Fruit fly (Drosophila melanogaster): ENCODE results near the gene mthl5.

Gene mthl5

dm6 chr3R:11869675-11870074 lies 17.3 kb downstream of the mthl5 start (continued):
- TF ChIP-seq peb (GFP tag; IDR thresholded peaks at IDR 0.05) (no peak), lov (optimal IDR thresholded peaks at IDR 0.05) (no peak), lov (GFP tag; IDR thresholded peaks at IDR 0.05) (no peak), CG33213 (GFP tag; optimal IDR thresholded peaks at IDR 0.05) (no peak), caup (GFP tag; optimal IDR thresholded peaks at IDR 0.05; ENCODE audit: severe bottlenecking) (no peak), seq (GFP tag; IDR thresholded peaks at IDR 0.05) (no peak), Stat92E (GFP tag; optimal IDR thresholded peaks at IDR 0.05) (no peak), tio (GFP tag; optimal IDR thresholded peaks at IDR 0.05) (no peak), C15 (GFP tag; IDR thresholded peaks at IDR 0.05) (peak; percentile 31; the same call in 1 of the 3 replicates), CG17912 (GFP tag; optimal IDR thresholded peaks at IDR 0.05) (no peak), Trl (optimal IDR thresholded peaks at IDR 0.05) (no peak), Trl (GFP tag; optimal IDR thresholded peaks at IDR 0.05) (no peak), CG6654 (GFP tag; optimal IDR thresholded peaks at IDR 0.05) (peak; percentile 51), ash1 (GFP tag; optimal IDR thresholded peaks at IDR 0.05) (no peak), exex (tag; optimal IDR thresholded peaks at IDR 0.05) (no peak), CHES-1-like (GFP tag; optimal IDR thresholded peaks at IDR 0.05) (no peak), Sin3A (optimal IDR thresholded peaks at IDR 0.05) (no peak), grn (GFP tag; optimal IDR thresholded peaks at IDR 0.05) (no peak), CG32772 (GFP tag; IDR thresholded peaks at IDR 0.05) (0 out of 2 replicates have a peak, but pooled peaks have one; percentile 28), bcd (GFP tag; optimal IDR thresholded peaks at IDR 0.05) (peak; percentile 38), sug (tag; optimal IDR thresholded peaks at IDR 0.05) (no peak), CG11504 (tag; optimal IDR thresholded peaks at IDR 0.05) (peak; percentile 59), danr (GFP tag; IDR thresholded peaks at IDR 0.05) (no peak; the same call in 1 of the 2 replicates), CG10366 (GFP tag; IDR thresholded peaks at IDR 0.05) (no peak), z (GFP tag; IDR thresholded peaks at IDR 0.05) (no peak), CG18619 (GFP tag; optimal IDR thresholded peaks at IDR 0.05) (no peak), gro (GFP tag; optimal IDR thresholded peaks at IDR 0.05) (no peak), ttk (GFP tag; IDR thresholded peaks at IDR 0.05) (peak; percentile 37; the same call in 1 of the 2 replicates), trh (GFP tag; optimal IDR thresholded peaks at IDR 0.05) (no peak), CG12942 (GFP tag; optimal IDR thresholded peaks at IDR 0.05) (no peak), CG7357 (GFP tag; IDR thresholded peaks at IDR 0.05) (0 out of 3 replicates have a peak, but pooled peaks have one; percentile 11), D19B (GFP tag; optimal IDR thresholded peaks at IDR 0.05) (peak; percentile 34), CG10274 (GFP tag; optimal IDR thresholded peaks at IDR 0.05) (no peak), btn (GFP tag; optimal IDR thresholded peaks at IDR 0.05) (no peak), dm (GFP tag; optimal IDR thresholded peaks at IDR 0.05) (no peak), ase (GFP tag; IDR thresholded peaks at IDR 0.05) (peak; percentile 54; the same call in 2 of the 3 replicates), tup (GFP tag; optimal IDR thresholded peaks at IDR 0.05) (no peak), pita (GFP tag; optimal IDR thresholded peaks at IDR 0.05) (no peak), CG12219 (GFP tag; optimal IDR thresholded peaks at IDR 0.05) (no peak), CG5245 (GFP tag; optimal IDR thresholded peaks at IDR 0.05) (no peak), mld (GFP tag; IDR thresholded peaks at IDR 0.05; ENCODE audit: partially characterized antibody) (no peak), CG9609 (GFP tag; optimal IDR thresholded peaks at IDR 0.05) (no peak), sim (GFP tag; IDR thresholded peaks at IDR 0.05) (no peak), CG12071 (GFP tag; optimal IDR thresholded peaks at IDR 0.05) (no peak), Mrtf (GFP tag; IDR thresholded peaks at IDR 0.05) (no peak), nom (GFP tag; optimal IDR thresholded peaks at IDR 0.05) (no peak), Usf (GFP tag; optimal IDR thresholded peaks at IDR 0.05) (no peak), CG10979 (tag; optimal IDR thresholded peaks at IDR 0.05) (peak; percentile 43), CG12155 (GFP tag; optimal IDR thresholded peaks at IDR 0.05) (no peak), yki (optimal IDR thresholded peaks at IDR 0.05) (no peak), CG15269 (tag; optimal IDR thresholded peaks at IDR 0.05) (no peak), Nf-YC (tag; optimal IDR thresholded peaks at IDR 0.05) (no peak), CG8281 (tag; optimal IDR thresholded peaks at IDR 0.05) (no peak)

All from whole organism, embryonic.